Fruit fly (Drosophila melanogaster) whole organism, pupa: ENCODE results near the gene TrpRS.

Source experiments
- CG15710 ChIP-seq: fragments of 200-800 bp; sonication (Bioruptor generic); optimal IDR thresholded peaks from 2 replicates; lab custom pipeline; 2018; ENCODE audit warnings: missing biosample characterization, mild to moderate bottlenecking, missing genetic modification characterization, moderate library complexity
- CG32121 ChIP-seq: fragments of 200-800 bp; sonication (Bioruptor generic); IDR thresholded peaks from 2 replicates; pipeline ENCODE4 v1.3.6; 2022; ENCODE audit warnings: missing biosample characterization, missing genetic modification characterization
- CG34367 ChIP-seq: fragments of 200-800 bp; sonication (Bioruptor generic); optimal IDR thresholded peaks from 2 replicates; lab custom pipeline; 2018; ENCODE audit warnings: missing biosample characterization, mild to moderate bottlenecking, missing genetic modification characterization
- CG4496 ChIP-seq: fragments of 200-800 bp; sonication (Bioruptor generic); IDR thresholded peaks from 3 replicates; pipeline ENCODE4 v1.3.6; 2022; ENCODE audit warnings: missing biosample characterization, missing genetic modification characterization
- CG8159 ChIP-seq: fragments of 200-800 bp; sonication (Bioruptor generic); optimal IDR thresholded peaks from 3 replicates; lab custom pipeline; 2018; ENCODE audit warnings: missing biosample characterization, mild to moderate bottlenecking, missing genetic modification characterization, moderate library complexity
- CG8301 ChIP-seq: fragments of 200-800 bp; sonication (Bioruptor generic); optimal IDR thresholded peaks from 2 replicates; lab custom pipeline; 2018; ENCODE audit warnings: missing biosample characterization, mild to moderate bottlenecking, missing genetic modification characterization
- CG9948 ChIP-seq: fragments of 200-800 bp; sonication (Bioruptor generic); optimal IDR thresholded peaks from 2 replicates; lab custom pipeline; 2018; ENCODE audit warnings: missing biosample characterization, mild to moderate bottlenecking, missing genetic modification characterization, moderate library complexity
- D1 ChIP-seq: fragments of 200-800 bp; sonication (Bioruptor generic); optimal IDR thresholded peaks from 2 replicates; lab custom pipeline; 2018; ENCODE audit warnings: missing biosample characterization, mild to moderate bottlenecking, missing genetic modification characterization, moderate library complexity
- EcR ChIP-seq: fragments of 200-800 bp; sonication (Bioruptor generic); optimal IDR thresholded peaks from 3 replicates; lab custom pipeline; 2019; ENCODE audit warnings: missing biosample characterization, missing genetic modification characterization, mild to moderate bottlenecking, moderate library complexity, missing genetic modification reagents
- Pif1A ChIP-seq: fragments of 200-800 bp; sonication (Bioruptor generic); optimal IDR thresholded peaks from 3 replicates; lab custom pipeline; 2016; ENCODE audit warnings: missing biosample characterization, missing genetic modification characterization
- Pif1B ChIP-seq: fragments of 200-800 bp; sonication (Bioruptor generic); optimal IDR thresholded peaks from 3 replicates; lab custom pipeline; 2016; ENCODE audit warnings: missing biosample characterization, missing genetic modification characterization
- Snoo ChIP-seq: fragments of 200-800 bp; sonication (Bioruptor generic); optimal IDR thresholded peaks from 3 replicates; lab custom pipeline; 2017; ENCODE audit warnings: missing biosample characterization, mild to moderate bottlenecking, missing genetic modification characterization, inconsistent platforms
- fd96Ca ChIP-seq: fragments of 200-800 bp; sonication (Bioruptor generic); IDR thresholded peaks from 3 replicates; pipeline ENCODE4 v1.3.6; 2022; ENCODE audit warnings: missing biosample characterization, missing genetic modification characterization
- gl ChIP-seq: fragments of 200-800 bp; sonication (Bioruptor generic); optimal IDR thresholded peaks from 2 replicates; lab custom pipeline; 2018; ENCODE audit warnings: missing biosample characterization, mild to moderate bottlenecking, missing genetic modification characterization

- no peak for TF ChIP-seq Pif1A (GFP tag; lab: Kevin White, UChicago)
- TF ChIP-seq gl: no peak
- no peak for TF ChIP-seq EcR (GFP tag; lab: Kevin White, UChicago)
- TF ChIP-seq CG34367 (tag; lab: Kevin White, UChicago): no peak
- no peak for TF ChIP-seq CG32121 (GFP tag; lab: Robert Waterston, UW)
- TF ChIP-seq fd96Ca: no peak
- no peak for TF ChIP-seq CG8159 (tag; lab: Kevin White, UChicago)
- TF ChIP-seq Pif1B (GFP tag; lab: Kevin White, UChicago): no peak
- no peak for TF ChIP-seq CG8301
- no peak for TF ChIP-seq Snoo (tag; lab: Kevin White, UChicago)
- no peak for TF ChIP-seq CG4496 (GFP tag; lab: Robert Waterston, UW)
- no peak for TF ChIP-seq D1 (tag; lab: Kevin White, UChicago)
- TF ChIP-seq CG15710: no peak
- TF ChIP-seq CG9948 (tag; lab: Kevin White, UChicago): no peak
Observed at dm6 chr3R:9257616-9258015, 9.1 kb downstream of the TrpRS start, which contains the start of gene CG16736.
